Fruit fly (Drosophila melanogaster) whole organism, embryonic: ENCODE data around the gene CG4880.
A peak's percentile ranks its signal among the peaks of the same experiment; 100 is the strongest.

ENCODE experiments used
- Ada2b ChIP-seq: fragments of 200-800 bp; sonication (Bioruptor generic); IDR thresholded peaks from 2 replicates; pipeline ENCODE4 v1.3.6; 2022; ENCODE audit warnings: missing biosample characterization, missing genetic modification characterization
- Aef1 ChIP-seq: fragments of 200-800 bp; sonication (Bioruptor generic); IDR thresholded peaks from 3 replicates; pipeline ENCODE4 v1.3.6; 2022; ENCODE audit warnings: missing biosample characterization, missing genetic modification characterization
- CG10147 ChIP-seq: fragments of 200-800 bp; sonication (Bioruptor generic); optimal IDR thresholded peaks from 2 replicates; lab custom pipeline; 2019; ENCODE audit warnings: missing biosample characterization, mild to moderate bottlenecking, missing genetic modification characterization, moderate library complexity
- CG10654 ChIP-seq: fragments of 200-800 bp; sonication (Bioruptor generic); optimal IDR thresholded peaks from 2 replicates; lab custom pipeline; 2016; ENCODE audit warnings: missing biosample characterization, missing genetic modification characterization
- CG11560 ChIP-seq: fragments of 200-800 bp; sonication (Bioruptor generic); IDR thresholded peaks from 3 replicates; pipeline ENCODE4 v1.3.6; 2022; ENCODE audit warnings: missing biosample characterization, missing genetic modification characterization
- CG12391 ChIP-seq: fragments of 200-800 bp; sonication (Bioruptor generic); optimal IDR thresholded peaks from 3 replicates; lab custom pipeline; 2018; ENCODE audit warnings: missing biosample characterization, mild to moderate bottlenecking, missing genetic modification characterization, moderate library complexity
- CG15514 ChIP-seq: fragments of 200-800 bp; sonication (Bioruptor generic); optimal IDR thresholded peaks from 3 replicates; lab custom pipeline; 2017; ENCODE audit warnings: missing biosample characterization, missing genetic modification characterization, mild to moderate bottlenecking, moderate library complexity, missing genetic modification reagents
- CG1647 ChIP-seq: fragments of 200-800 bp; sonication (Bioruptor generic); optimal IDR thresholded peaks from 3 replicates; lab custom pipeline; 2016; ENCODE audit warnings: missing biosample characterization, missing genetic modification characterization
- CG18262 ChIP-seq: fragments of 200-800 bp; optimal IDR thresholded peaks from 3 replicates; lab custom pipeline; 2019; ENCODE audit warnings: missing biosample characterization, mild to moderate bottlenecking, missing genetic modification characterization, moderate library complexity
- CG30431 ChIP-seq: fragments of 200-800 bp; sonication (Bioruptor generic); optimal IDR thresholded peaks from 2 replicates; lab custom pipeline; 2017; ENCODE audit warnings: missing biosample characterization, missing genetic modification characterization
- CG31365 ChIP-seq: fragments of 200-800 bp; sonication (Bioruptor generic); optimal IDR thresholded peaks from 2 replicates; lab custom pipeline; 2018; ENCODE audit warnings: missing biosample characterization, mild to moderate bottlenecking, missing genetic modification characterization
- CG34376 ChIP-seq: fragments of 200-800 bp; sonication (Bioruptor generic); optimal IDR thresholded peaks from 2 replicates; lab custom pipeline; 2018; ENCODE audit warnings: missing biosample characterization, mild to moderate bottlenecking, missing genetic modification characterization
- CG4328 ChIP-seq: fragments of 200-800 bp; sonication (Bioruptor generic); optimal IDR thresholded peaks from 3 replicates; lab custom pipeline; 2017; ENCODE audit warnings: missing biosample characterization, missing genetic modification reagents, missing genetic modification characterization
- CG4404 ChIP-seq: fragments of 200-800 bp; sonication (Bioruptor generic); IDR thresholded peaks from 2 replicates; pipeline ENCODE4 v1.3.6; 2022; ENCODE audit warnings: missing biosample characterization, missing genetic modification characterization
- CG4820 ChIP-seq: fragments of 200-800 bp; sonication (Bioruptor generic); optimal IDR thresholded peaks from 3 replicates; lab custom pipeline; 2016; ENCODE audit warnings: missing biosample characterization, missing genetic modification characterization
- CG6272 ChIP-seq: fragments of 200-800 bp; sonication (Bioruptor generic); IDR thresholded peaks from 2 replicates; pipeline ENCODE4 v1.3.6; 2022; ENCODE audit warnings: missing biosample characterization, missing genetic modification characterization
- CG6654 ChIP-seq: fragments of 200-800 bp; sonication (Bioruptor generic); optimal IDR thresholded peaks from 2 replicates; lab custom pipeline; 2017; ENCODE audit warnings: missing biosample characterization, mild to moderate bottlenecking, missing genetic modification characterization
- CG7271 ChIP-seq: fragments of 200-800 bp; sonication (Bioruptor generic); optimal IDR thresholded peaks from 2 replicates; lab custom pipeline; 2018; ENCODE audit warnings: missing biosample characterization, mild to moderate bottlenecking, missing genetic modification characterization, moderate library complexity
- CG9817 ChIP-seq: fragments of 200-800 bp; sonication (Bioruptor generic); optimal IDR thresholded peaks from 2 replicates; lab custom pipeline; 2018; ENCODE audit warnings: missing biosample characterization, mild to moderate bottlenecking, missing genetic modification characterization, moderate library complexity
- CG9876 ChIP-seq: fragments of 200-800 bp; sonication (Bioruptor generic); optimal IDR thresholded peaks from 2 replicates; lab custom pipeline; 2016; ENCODE audit warnings: missing biosample characterization, missing genetic modification characterization
- Deaf1 ChIP-seq: fragments of 200-800 bp; optimal IDR thresholded peaks from 3 replicates; lab custom pipeline; 2019; ENCODE audit warnings: missing biosample characterization, mild to moderate bottlenecking, missing genetic modification characterization, moderate library complexity
- Dek ChIP-seq: fragments of 200-800 bp; sonication (Bioruptor generic); optimal IDR thresholded peaks from 3 replicates; lab custom pipeline; 2019; ENCODE audit warnings: missing biosample characterization, mild to moderate bottlenecking, missing genetic modification characterization, moderate library complexity
- Dref ChIP-seq: fragments of 200-800 bp; sonication (Bioruptor generic); IDR thresholded peaks from 2 replicates; pipeline ENCODE4 v1.3.6; 2022; ENCODE audit warnings: missing biosample characterization, missing genetic modification characterization
- Hmr ChIP-seq: fragments of 200-800 bp; sonication (Bioruptor generic); optimal IDR thresholded peaks from 3 replicates; lab custom pipeline; 2017; ENCODE audit warnings: mild to moderate bottlenecking, missing biosample characterization, missing genetic modification reagents, missing genetic modification characterization
- Lim3 ChIP-seq: fragments of 200-800 bp; sonication (Bioruptor generic); IDR thresholded peaks from 2 replicates; pipeline ENCODE4 v1.3.6; 2022; ENCODE audit warnings: missing biosample characterization, missing genetic modification characterization
- Neu2 ChIP-seq: fragments of 200-800 bp; sonication (Bioruptor generic); optimal IDR thresholded peaks from 3 replicates; lab custom pipeline; 2016; ENCODE audit warnings: missing biosample characterization, missing genetic modification characterization, borderline replicate concordance
- Nf-YC ChIP-seq: fragments of 200-800 bp; optimal IDR thresholded peaks from 3 replicates; lab custom pipeline; 2019; ENCODE audit warnings: missing biosample characterization, mild to moderate bottlenecking, missing genetic modification characterization, moderate library complexity
- Sox100B ChIP-seq: fragments of 200-800 bp; sonication (Bioruptor generic); optimal IDR thresholded peaks from 3 replicates; lab custom pipeline; 2018; ENCODE audit warnings: missing biosample characterization, mild to moderate bottlenecking, missing genetic modification characterization
- Xbp1 ChIP-seq: fragments of 200-800 bp; sonication (Bioruptor generic); optimal IDR thresholded peaks from 3 replicates; lab custom pipeline; 2016; ENCODE audit warnings: missing biosample characterization, mild to moderate bottlenecking, missing genetic modification characterization
- Xrp1 ChIP-seq: fragments of 200-800 bp; sonication (Bioruptor generic); IDR thresholded peaks from 2 replicates; pipeline ENCODE4 v1.3.6; 2022; ENCODE audit warnings: missing biosample characterization, missing genetic modification characterization
- amos ChIP-seq: fragments of 200-800 bp; sonication (Bioruptor generic); IDR thresholded peaks from 2 replicates; pipeline ENCODE4 v1.3.6; 2022; ENCODE audit warnings: missing biosample characterization, missing genetic modification characterization; ENCODE audit not compliant: partially characterized antibody
- br ChIP-seq: fragments of >200 bp; optimal IDR thresholded peaks from 2 replicates; lab custom pipeline; 2017
- bsh ChIP-seq, 2 experiments: fragments of 200-800 bp; sonication (Bioruptor generic); optimal IDR thresholded peaks; 2 replicates each; lab custom pipeline; 2017 to 2018; ENCODE audit warnings: mild to moderate bottlenecking in 2 of 2, missing biosample characterization in 2 of 2, missing genetic modification characterization in 2 of 2, moderate library complexity in 1 of 2
- ci ChIP-seq: fragments of 200-800 bp; sonication (Bioruptor generic); IDR thresholded peaks from 3 replicates; pipeline ENCODE4 v1.3.6; 2022; ENCODE audit warnings: missing biosample characterization, missing genetic modification characterization
- ewg ChIP-seq: fragments of 200-800 bp; sonication (Bioruptor generic); optimal IDR thresholded peaks from 3 replicates; lab custom pipeline; 2017; ENCODE audit warnings: mild to moderate bottlenecking, missing biosample characterization, missing genetic modification reagents, missing genetic modification characterization
- fd96Cb ChIP-seq: fragments of 200-800 bp; sonication (Bioruptor generic); optimal IDR thresholded peaks from 2 replicates; lab custom pipeline; 2018; ENCODE audit warnings: missing biosample characterization, mild to moderate bottlenecking, missing genetic modification characterization, moderate library complexity
- gce ChIP-seq: fragments of 200-800 bp; sonication (Bioruptor generic); IDR thresholded peaks from 3 replicates; pipeline ENCODE4 v1.3.6; 2022; ENCODE audit warnings: missing biosample characterization, missing genetic modification characterization
- gcm2 ChIP-seq: fragments of 200-800 bp; sonication (Bioruptor generic); optimal IDR thresholded peaks from 2 replicates; lab custom pipeline; 2016; ENCODE audit warnings: missing biosample characterization, missing genetic modification characterization
- ken ChIP-seq: fragments of 200-800 bp; sonication (Bioruptor generic); IDR thresholded peaks from 3 replicates; pipeline ENCODE4 v1.3.6; 2022; ENCODE audit warnings: missing biosample characterization, missing genetic modification characterization
- lbe ChIP-seq: fragments of 200-800 bp; sonication (Bioruptor generic); optimal IDR thresholded peaks from 2 replicates; lab custom pipeline; 2016; ENCODE audit warnings: missing biosample characterization, mild to moderate bottlenecking, missing genetic modification characterization
- nerfin-1 ChIP-seq: fragments of 200-800 bp; sonication (Bioruptor generic); optimal IDR thresholded peaks from 3 replicates; lab custom pipeline; 2019; ENCODE audit warnings: missing biosample characterization, mild to moderate bottlenecking, missing genetic modification characterization, moderate library complexity
- p53 ChIP-seq: fragments of 200-800 bp; sonication (Bioruptor generic); optimal IDR thresholded peaks from 2 replicates; lab custom pipeline; 2016; ENCODE audit warnings: missing biosample characterization, missing genetic modification characterization
- pum ChIP-seq: fragments of 200-800 bp; sonication (Bioruptor generic); optimal IDR thresholded peaks from 2 replicates; lab custom pipeline; 2016; ENCODE audit warnings: missing biosample characterization, missing genetic modification characterization
- ranshi ChIP-seq: fragments of 200-800 bp; sonication (Bioruptor generic); IDR thresholded peaks from 2 replicates; pipeline ENCODE4 v1.3.6; 2022; ENCODE audit warnings: missing biosample characterization, missing genetic modification characterization
- repo ChIP-seq: fragments of 200-800 bp; sonication (Bioruptor generic); optimal IDR thresholded peaks from 2 replicates; lab custom pipeline; 2016; ENCODE audit warnings: missing biosample characterization, missing genetic modification characterization
- sob ChIP-seq: fragments of 200-800 bp; sonication (Bioruptor generic); IDR thresholded peaks from 2 replicates; pipeline ENCODE4 v1.3.6; 2022; ENCODE audit warnings: missing biosample characterization, missing genetic modification characterization
- stwl ChIP-seq: fragments of 200-800 bp; sonication (Bioruptor generic); optimal IDR thresholded peaks from 3 replicates; lab custom pipeline; 2018; ENCODE audit warnings: missing biosample characterization, mild to moderate bottlenecking, missing genetic modification characterization, moderate library complexity
- tgo ChIP-seq: fragments of 200-800 bp; sonication (Bioruptor generic); IDR thresholded peaks from 3 replicates; pipeline ENCODE4 v1.3.6; 2022; ENCODE audit warnings: missing biosample characterization, missing genetic modification characterization
- tll ChIP-seq, 2 experiments: fragments of 200-800 bp in 1 of 2; fragments of >200 bp in 1 of 2; sonication (Bioruptor generic) in 1 of 2; optimal IDR thresholded peaks; 2 replicates each; lab custom pipeline; 2017 to 2019; ENCODE audit warnings: missing biosample characterization in 2 of 2, missing genetic modification characterization in 2 of 2, mild to moderate bottlenecking in 1 of 2, moderate library complexity in 1 of 2
- twi ChIP-seq: fragments of 200-800 bp; optimal IDR thresholded peaks from 2 replicates; lab custom pipeline; 2019; ENCODE audit warnings: missing biosample characterization, mild to moderate bottlenecking, missing genetic modification characterization, moderate library complexity
- tx ChIP-seq: fragments of 200-800 bp; sonication (Bioruptor generic); optimal IDR thresholded peaks from 2 replicates; lab custom pipeline; 2016; ENCODE audit warnings: missing biosample characterization, missing genetic modification characterization
- usp ChIP-seq: fragments of >200 bp; optimal IDR thresholded peaks from 2 replicates; lab custom pipeline; 2017; ENCODE audit warnings: missing biosample characterization, missing genetic modification characterization

Gene CG4880

DNA sequence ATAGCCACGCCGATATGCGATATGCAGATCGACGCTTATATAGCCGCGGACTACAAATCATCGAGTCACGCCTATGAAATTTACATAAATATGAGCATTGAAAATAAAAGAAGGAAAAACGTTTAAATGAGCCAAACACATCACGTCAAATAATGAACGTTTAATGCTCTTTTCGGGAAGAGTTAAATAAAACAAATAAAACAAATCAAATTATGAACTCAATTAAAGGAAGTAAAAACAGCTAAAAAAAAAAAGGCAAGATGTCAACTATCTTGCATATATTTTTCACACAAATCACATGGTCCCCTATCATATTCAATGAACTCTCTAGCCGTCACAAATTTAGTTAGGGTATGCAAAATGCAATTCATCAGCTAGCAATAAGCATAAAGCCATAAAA lies 19.0 kb upstream of the CG4880 start (continued):
- no peak for TF ChIP-seq Aef1 (GFP tag; lab: Robert Waterston, UW)
- TF ChIP-seq CG4328: no peak
- TF ChIP-seq Sox100B (GFP tag; lab: Kevin White, UChicago): peak; percentile 17
- no peak for TF ChIP-seq repo
- TF ChIP-seq gcm2 (GFP tag; lab: Kevin White, UChicago): no peak
- TF ChIP-seq ewg (GFP tag; lab: Kevin White, UChicago): no peak
- TF ChIP-seq CG9876 (GFP tag; lab: Kevin White, UChicago): no peak
- TF ChIP-seq CG31365: no peak
- TF ChIP-seq CG34376: no peak
- peak; percentile 5 for TF ChIP-seq Xbp1
- no peak for TF ChIP-seq Dek
- TF ChIP-seq CG12391 (tag; lab: Kevin White, UChicago): peak; percentile 5
- peak; percentile 9 for TF ChIP-seq fd96Cb (tag; lab: Kevin White, UChicago)
- no peak for TF ChIP-seq amos (GFP tag; lab: Robert Waterston, UW)
- TF ChIP-seq twi: no peak
- no peak for TF ChIP-seq usp (GFP tag; lab: Kevin White, UChicago)
- no peak for TF ChIP-seq Dref (GFP tag; lab: Robert Waterston, UW)
- TF ChIP-seq CG10654 (GFP tag; lab: Kevin White, UChicago): no peak
- TF ChIP-seq CG10147 (GFP tag; lab: Kevin White, UChicago): no peak
- TF ChIP-seq CG4404 (GFP tag; lab: Robert Waterston, UW): no peak
- TF ChIP-seq Nf-YC (tag; lab: Kevin White, UChicago): no peak
- no peak for TF ChIP-seq sob (GFP tag; lab: Robert Waterston, UW)
- peak; percentile 17 for TF ChIP-seq CG18262 (tag; lab: Kevin White, UChicago)
- no peak for TF ChIP-seq br
- TF ChIP-seq ken: no peak
- TF ChIP-seq Xrp1 (GFP tag; lab: Robert Waterston, UW): 0 out of 2 replicates have a peak, but pooled peaks have one; percentile 28
- TF ChIP-seq CG30431 (GFP tag; lab: Kevin White, UChicago): no peak
- no peak for TF ChIP-seq CG11560 (tag; lab: Robert Waterston, UW)
- no peak for TF ChIP-seq CG1647 (GFP tag; lab: Kevin White, UChicago)
- TF ChIP-seq tgo (GFP tag; lab: Robert Waterston, UW): peak; percentile 51; the same call in 1 of the 3 replicates
- TF ChIP-seq Deaf1: no peak
- no peak for TF ChIP-seq lbe
- no peak for TF ChIP-seq ranshi
- TF ChIP-seq CG15514: no peak
- TF ChIP-seq stwl: no peak
- TF ChIP-seq CG6272 (GFP tag; lab: Robert Waterston, UW): no peak
- no peak for TF ChIP-seq nerfin-1 (tag; lab: Kevin White, UChicago)
- TF ChIP-seq CG7271 (tag; lab: Kevin White, UChicago): no peak
- TF ChIP-seq CG6654: no peak
- no peak for TF ChIP-seq Neu2 (GFP tag; lab: Kevin White, UChicago)
- no peak for TF ChIP-seq Lim3 (GFP tag; lab: Robert Waterston, UW)
- TF ChIP-seq bsh (GFP tag; optimal IDR thresholded peaks at IDR 0.05; lab: Kevin White, UChicago): peak in 1 of 2 experiments; percentile 1
- TF ChIP-seq tll (GFP tag; optimal IDR thresholded peaks at IDR 0.05; lab: Kevin White, UChicago): no peak
- no peak for TF ChIP-seq p53 (GFP tag; lab: Kevin White, UChicago)
- no peak for TF ChIP-seq CG9817 (tag; lab: Kevin White, UChicago)
- peak; percentile 20; the same call in 1 of the 2 replicates for TF ChIP-seq Ada2b
- TF ChIP-seq ci (GFP tag; lab: Robert Waterston, UW): peak; percentile 45; the same call in 1 of the 3 replicates
- TF ChIP-seq gce: no peak
- TF ChIP-seq tx (GFP tag; lab: Kevin White, UChicago): no peak
- TF ChIP-seq CG4820 (GFP tag; lab: Kevin White, UChicago): no peak
- TF ChIP-seq Hmr (GFP tag; lab: Kevin White, UChicago): no peak
- no peak for TF ChIP-seq pum (GFP tag; lab: Kevin White, UChicago)
